Worm (Caenorhabditis elegans) whole organism, L4 larva: ENCODE results near the gene srh-218.

Experiments used
- F10B5.3 ChIP-seq: sonication (generic microtip); optimal IDR thresholded peaks from 2 replicates; lab custom pipeline; 2016; ENCODE audit warnings: mild to moderate bottlenecking, missing genetic modification characterization, missing compliant biosample characterization
- Y48G9A.11 ChIP-seq: fragments of 200-800 bp; sonication (Bioruptor generic); IDR thresholded peaks from 2 replicates; pipeline ENCODE4 v1.3.6; 2022; ENCODE audit warnings: missing genetic modification reagents, missing genetic modification characterization, missing compliant biosample characterization
- ZK337.2 ChIP-seq: fragments of 200-800 bp; sonication (Bioruptor generic); IDR thresholded peaks from 2 replicates; pipeline ENCODE4 v1.3.6; 2022; ENCODE audit warnings: missing genetic modification reagents, missing genetic modification characterization, missing compliant biosample characterization
- ZK546.5 ChIP-seq, 2 experiments: sonication (generic microtip); optimal IDR thresholded peaks; 2 replicates each; lab custom pipeline; 2017; ENCODE audit warnings: missing biosample characterization in 2 of 2, missing genetic modification characterization in 2 of 2
- aha-1 ChIP-seq: fragments of 150-350 bp; peaks from one replicate; lab custom pipeline; 2014; ENCODE audit warnings: missing biosample characterization, missing genetic modification characterization
- ama-1 ChIP-seq: fragments of 150-350 bp; optimal IDR thresholded peaks from 2 replicates; lab custom pipeline; 2014; ENCODE audit warnings: inconsistent platforms, mixed read lengths
- arid-1 ChIP-seq: fragments of 200-800 bp; sonication (Bioruptor generic); conservative IDR thresholded peaks from 2 replicates; pipeline ENCODE4 v1.3.6; 2022; ENCODE audit warnings: missing genetic modification reagents, missing genetic modification characterization, missing compliant biosample characterization
- ceh-20 ChIP-seq: fragments of 200-800 bp; sonication (Bioruptor generic); IDR thresholded peaks from 2 replicates; pipeline ENCODE4 v1.3.6; 2022; ENCODE audit warnings: missing genetic modification reagents, missing genetic modification characterization, missing compliant biosample characterization
- ceh-44 ChIP-seq: fragments of 200-800 bp; sonication (Bioruptor generic); IDR thresholded peaks from 2 replicates; pipeline ENCODE4 v1.3.6; 2022; ENCODE audit warnings: missing genetic modification reagents, missing genetic modification characterization, missing compliant biosample characterization
- ctbp-1 ChIP-seq: fragments of 200-800 bp; sonication (Bioruptor generic); IDR thresholded peaks from 2 replicates; pipeline ENCODE4 v1.3.6; 2022; ENCODE audit warnings: missing genetic modification reagents, missing genetic modification characterization, missing compliant biosample characterization
- daf-8 ChIP-seq: fragments of 200-800 bp; sonication (Bioruptor generic); IDR thresholded peaks from 2 replicates; pipeline ENCODE4 v1.3.6; 2022; ENCODE audit warnings: missing genetic modification characterization, missing compliant biosample characterization
- dmd-6 ChIP-seq: fragments of 200-800 bp; sonication (Bioruptor generic); IDR thresholded peaks from 2 replicates; pipeline ENCODE4 v1.3.6; 2022; ENCODE audit warnings: missing genetic modification reagents, missing genetic modification characterization, missing compliant biosample characterization
- dmd-9 ChIP-seq: fragments of 200-800 bp; sonication (Bioruptor generic); IDR thresholded peaks from 2 replicates; pipeline ENCODE4 v1.3.6; 2022; ENCODE audit warnings: missing genetic modification reagents, missing genetic modification characterization, missing compliant biosample characterization
- dpl-1 ChIP-seq: fragments of 150-350 bp; optimal IDR thresholded peaks from 2 replicates; lab custom pipeline; 2014; ENCODE audit warnings: missing biosample characterization, missing genetic modification reagents, missing genetic modification characterization
- hlh-30 ChIP-seq: sonication (generic microtip); optimal IDR thresholded peaks from 2 replicates; lab custom pipeline; 2017; ENCODE audit warnings: antibody characterized with exemption, mild to moderate bottlenecking, missing genetic modification characterization, missing compliant biosample characterization; ENCODE audit not compliant: insufficient read depth
- lim-7 ChIP-seq: fragments of 200-800 bp; sonication (Bioruptor generic); IDR thresholded peaks from 2 replicates; pipeline ENCODE4 v1.3.6; 2022; ENCODE audit warnings: missing genetic modification characterization, missing compliant biosample characterization
- lin-38 ChIP-seq: fragments of 200-800 bp; sonication (Bioruptor generic); IDR thresholded peaks from 2 replicates; pipeline ENCODE4 v1.3.6; 2022; ENCODE audit warnings: missing genetic modification reagents, missing genetic modification characterization, missing compliant biosample characterization
- lin-39 ChIP-seq: fragments of 150-350 bp; optimal IDR thresholded peaks from 2 replicates; lab custom pipeline; 2014; ENCODE audit warnings: missing biosample characterization, missing genetic modification reagents, missing genetic modification characterization
- madf-5 ChIP-seq, 2 experiments: fragments of 200-800 bp; sonication (Bioruptor generic); IDR thresholded peaks; 2 replicates each; pipeline ENCODE4 v1.3.6; 2022; ENCODE audit warnings: missing compliant biosample characterization in 2 of 2, missing genetic modification characterization in 2 of 2
- madf-9 ChIP-seq: fragments of 200-800 bp; sonication (Bioruptor generic); conservative IDR thresholded peaks from 2 replicates; pipeline ENCODE4 v1.3.6; 2022; ENCODE audit warnings: missing genetic modification reagents, missing genetic modification characterization, missing compliant biosample characterization
- mdt-29 ChIP-seq: fragments of 200-800 bp; sonication (Bioruptor generic); IDR thresholded peaks from 2 replicates; pipeline ENCODE4 v1.3.6; 2022; ENCODE audit warnings: missing genetic modification reagents, missing genetic modification characterization, missing compliant biosample characterization
- nhr-10 ChIP-seq: fragments of 150-350 bp; optimal IDR thresholded peaks from 2 replicates; lab custom pipeline; 2014; ENCODE audit warnings: missing biosample characterization, missing genetic modification characterization
- nhr-25 ChIP-seq: sonication (generic microtip); optimal IDR thresholded peaks from 2 replicates; lab custom pipeline; 2017; ENCODE audit warnings: missing genetic modification characterization, mild to moderate bottlenecking, missing compliant biosample characterization, antibody characterized with exemption, moderate library complexity, borderline replicate concordance; ENCODE audit not compliant: insufficient read depth
- nhr-28 ChIP-seq: fragments of 150-350 bp; optimal IDR thresholded peaks from 2 replicates; lab custom pipeline; 2014; ENCODE audit warnings: missing biosample characterization, missing genetic modification characterization
- nhr-77 ChIP-seq: fragments of 150-350 bp; optimal IDR thresholded peaks from 2 replicates; lab custom pipeline; 2014; ENCODE audit warnings: missing biosample characterization, missing genetic modification characterization
- php-3 ChIP-seq: fragments of 200-800 bp; sonication (Bioruptor generic); IDR thresholded peaks from 2 replicates; pipeline ENCODE4 v1.3.6; 2022; ENCODE audit warnings: missing genetic modification reagents, missing genetic modification characterization, missing compliant biosample characterization
- set-16 ChIP-seq: fragments of 200-800 bp; sonication (Bioruptor generic); IDR thresholded peaks from 2 replicates; pipeline ENCODE4 v1.3.6; 2022; ENCODE audit warnings: missing genetic modification reagents, missing genetic modification characterization, missing compliant biosample characterization
- skn-1 ChIP-seq: fragments of 150-350 bp; optimal IDR thresholded peaks from 2 replicates; lab custom pipeline; 2014; ENCODE audit warnings: missing biosample characterization, missing genetic modification characterization
- snpc-4 ChIP-seq: fragments of 150-350 bp; optimal IDR thresholded peaks from 2 replicates; lab custom pipeline; 2014; ENCODE audit warnings: missing biosample characterization, missing genetic modification characterization
- spr-1 ChIP-seq: sonication (generic microtip); optimal IDR thresholded peaks from 2 replicates; lab custom pipeline; 2016; ENCODE audit warnings: mild to moderate bottlenecking, missing genetic modification characterization, missing compliant biosample characterization
- tag-97 ChIP-seq: fragments of 200-800 bp; sonication (Bioruptor generic); IDR thresholded peaks from 2 replicates; pipeline ENCODE4 v1.3.6; 2022; ENCODE audit warnings: missing genetic modification characterization, missing compliant biosample characterization
- tra-1 ChIP-seq: fragments of 200-800 bp; sonication (Bioruptor generic); IDR thresholded peaks from 2 replicates; pipeline ENCODE4 v1.3.6; 2022; ENCODE audit warnings: missing genetic modification reagents, missing genetic modification characterization, missing compliant biosample characterization
- unc-130 ChIP-seq: sonication (generic microtip); optimal IDR thresholded peaks from 2 replicates; lab custom pipeline; 2016; ENCODE audit warnings: missing genetic modification reagents, missing genetic modification characterization, missing compliant biosample characterization
- unc-39 ChIP-seq: sonication (generic microtip); optimal IDR thresholded peaks from 2 replicates; lab custom pipeline; 2017; ENCODE audit warnings: missing biosample characterization, missing genetic modification characterization
- unc-62 ChIP-seq, 3 experiments: fragments of 150-350 bp in 1 of 3; sonication (generic microtip); optimal IDR thresholded peaks in 2 of 3; peaks in 1 of 3; 1 replicate in 1 of 3; 2 replicates in 2 of 3; lab custom pipeline; 2014 to 2017; ENCODE audit warnings: missing biosample characterization in 3 of 3, missing genetic modification characterization in 3 of 3, missing genetic modification reagents in 3 of 3, missing genotype in 1 of 3
- vab-7 ChIP-seq: fragments of 200-800 bp; sonication (Bioruptor generic); IDR thresholded peaks from 2 replicates; pipeline ENCODE4 v1.3.6; 2022; ENCODE audit warnings: missing genetic modification reagents, missing genetic modification characterization, missing compliant biosample characterization
- zag-1 ChIP-seq: fragments of 150-350 bp; optimal IDR thresholded peaks from 2 replicates; lab custom pipeline; 2014; ENCODE audit warnings: missing biosample characterization, missing genetic modification characterization
- zip-11 ChIP-seq: fragments of 200-800 bp; sonication (Bioruptor generic); IDR thresholded peaks from 2 replicates; pipeline ENCODE4 v1.3.6; 2022; ENCODE audit warnings: missing genetic modification characterization, missing compliant biosample characterization
- zip-2 ChIP-seq: fragments of 150-350 bp; optimal IDR thresholded peaks from 2 replicates; lab custom pipeline; 2014; ENCODE audit warnings: missing biosample characterization, missing genetic modification characterization

The srh-218 gene

DNA sequence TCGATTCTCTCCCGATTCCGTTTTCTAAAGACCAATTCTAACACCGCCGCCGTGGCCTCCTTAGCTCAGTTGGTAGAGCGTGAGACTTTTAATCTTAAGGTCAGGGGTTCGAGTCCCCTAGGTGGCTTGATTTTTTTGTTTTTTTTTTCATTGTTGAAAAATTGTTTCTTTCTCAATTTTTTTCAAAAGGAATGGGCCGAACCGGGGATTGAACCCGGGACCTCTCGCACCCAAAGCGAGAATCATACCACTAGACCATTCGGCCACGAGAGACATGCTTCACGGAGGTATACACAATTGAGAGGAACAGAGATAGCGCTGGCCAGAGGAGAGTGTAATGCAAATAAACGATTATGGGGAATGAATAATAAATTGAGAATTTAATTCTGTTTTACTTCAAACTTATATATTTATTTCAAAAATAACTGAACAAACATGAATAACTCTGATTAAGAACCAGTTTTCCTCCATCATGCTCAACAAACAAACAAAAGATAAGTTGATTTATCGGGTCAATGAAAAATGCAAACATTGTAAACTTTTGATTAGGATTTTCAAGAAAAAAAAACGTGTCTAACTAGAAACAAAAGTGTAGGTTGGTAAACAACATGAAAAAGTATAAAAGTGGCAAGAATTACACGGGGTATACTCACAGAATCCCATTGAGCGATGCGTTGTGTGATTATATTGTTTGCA, 28.6 kb upstream of the srh-218 start, which contains the start of gene pqn-71 (continued):
- TF ChIP-seq skn-1 (tag; lab: Kevin White, UChicago) (no peak), nhr-10 (no peak), hlh-30 (peak; percentile 91), lim-7 (GFP tag; lab: Robert Waterston, UW) (peak; percentile 92), dpl-1 (GFP tag; lab: Kevin White, UChicago) (peak; percentile 66), ceh-44 (peak; percentile 93), spr-1 (peak; percentile 95), zip-11 (GFP tag; lab: Robert Waterston, UW) (peak; percentile 85; the same call in 1 of the 2 replicates), ama-1 (lab: Kevin White, UChicago) (no peak), madf-5 (GFP tag; IDR thresholded peaks at IDR 0.05; lab: Robert Waterston, UW) (peak; percentile 94 to 95), snpc-4 (tag; lab: Kevin White, UChicago) (peak; percentile 27), ZK337.2 (GFP tag; lab: Robert Waterston, UW) (peak; percentile 60), nhr-28 (tag; lab: Kevin White, UChicago) (peak; percentile 74), daf-8 (GFP tag; lab: Robert Waterston, UW) (peak; percentile 63; the same call in 1 of the 2 replicates), lin-38 (GFP tag; lab: Robert Waterston, UW) (peak; percentile 89), tag-97 (GFP tag; lab: Robert Waterston, UW) (0 out of 2 replicates have a peak, but pooled peaks have one; percentile 41)

DNA sequence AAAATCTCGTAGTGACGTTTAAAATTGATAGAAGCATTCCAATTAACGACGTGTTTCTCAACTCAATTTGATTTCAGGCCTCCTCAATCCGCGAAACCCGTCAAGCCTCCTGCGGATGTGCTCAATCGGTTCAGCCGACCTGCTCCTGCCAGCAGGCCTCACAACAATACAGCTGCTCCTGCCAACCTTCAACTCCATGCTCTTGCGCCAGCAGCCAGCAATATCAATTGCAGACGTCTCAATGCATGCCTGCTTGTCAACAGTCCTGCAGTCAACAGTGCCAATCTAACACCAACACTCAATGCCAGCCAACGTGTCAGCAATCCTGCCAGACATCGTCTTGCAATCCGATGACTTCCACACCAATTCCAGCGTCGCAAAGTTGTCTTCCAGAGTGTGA, 27.8 kb upstream of the srh-218 start:
- TF ChIP-seq mdt-29: no peak
- peak; percentile 50; the same call in 1 of the 2 replicates for TF ChIP-seq set-16 (GFP tag; lab: Robert Waterston, UW)

DNA sequence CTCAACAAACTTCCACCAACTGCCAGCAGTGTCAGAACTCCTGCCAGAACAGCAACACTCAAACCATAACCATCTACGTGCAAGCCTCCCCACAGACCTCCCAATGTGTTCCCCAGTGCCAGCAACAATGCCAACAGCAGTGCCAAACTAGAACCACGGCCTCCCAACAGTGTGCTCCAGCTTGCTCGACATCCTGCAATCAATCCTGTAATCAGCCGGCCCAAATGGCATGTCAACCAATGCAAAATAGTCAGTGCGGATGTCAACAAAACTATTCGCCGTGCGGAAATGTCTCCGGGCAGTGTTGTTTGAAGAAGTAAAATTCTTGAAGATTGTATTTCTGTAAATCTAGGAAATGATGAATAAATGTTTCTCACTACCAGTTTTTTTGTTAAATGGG, 27.1 kb upstream of the srh-218 start:
- TF ChIP-seq set-16 (GFP tag; lab: Robert Waterston, UW) (no peak), snpc-4 (tag; lab: Kevin White, UChicago) (no peak), F10B5.3 (no peak), vab-7 (GFP tag; lab: Robert Waterston, UW) (no peak), zag-1 (tag; lab: Kevin White, UChicago) (no peak), ceh-20 (GFP tag; lab: Robert Waterston, UW) (no peak), ZK546.5 (tag; optimal IDR thresholded peaks at IDR 0.05; lab: Kevin White, UChicago) (no peak), hlh-30 (no peak), unc-130 (GFP tag; lab: Kevin White, UChicago) (no peak), ceh-44 (no peak), unc-62 (GFP tag; optimal IDR thresholded peaks at IDR 0.05 in 1 of 2; lab: Kevin White, UChicago) (peak in 1 of 2 experiments; percentile 84), unc-62 (tag; optimal IDR thresholded peaks at IDR 0.05; lab: Kevin White, UChicago) (no peak), dmd-6 (GFP tag; lab: Robert Waterston, UW) (no peak), madf-9 (GFP tag; lab: Robert Waterston, UW) (no peak), nhr-77 (tag; lab: Kevin White, UChicago) (no peak), tra-1 (GFP tag; lab: Robert Waterston, UW) (no peak), arid-1 (GFP tag; lab: Robert Waterston, UW) (no peak), aha-1 (tag; lab: Kevin White, UChicago) (peak; percentile 59)

DNA sequence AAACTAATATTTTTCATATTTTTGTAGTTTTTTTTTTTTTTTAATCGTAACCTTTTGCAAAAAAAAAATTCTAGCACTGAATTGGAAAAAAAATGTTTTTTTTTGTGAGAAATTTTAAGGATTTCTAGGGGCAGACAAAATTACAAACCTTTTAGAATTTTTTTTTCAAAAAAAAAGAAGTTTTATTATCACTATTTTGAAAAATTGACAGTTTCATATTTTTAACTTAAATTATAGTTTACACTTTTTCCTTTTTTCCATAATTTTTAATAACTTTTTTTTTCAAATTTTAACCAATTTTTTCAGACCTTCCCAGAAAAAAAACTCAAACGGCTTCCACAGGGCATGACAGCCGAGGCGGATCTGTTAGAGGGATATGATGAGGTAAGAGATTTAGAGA, 22.8 kb upstream of the srh-218 start, which contains the start of gene dpf-1:
Gene dpf-1, plus strand, starts transcription at position 301 of the 400 bp plus-strand sequence.
- TF ChIP-seq zip-2 (tag; lab: Kevin White, UChicago) (no peak), madf-9 (GFP tag; lab: Robert Waterston, UW) (no peak), Y48G9A.11 (GFP tag; lab: Robert Waterston, UW) (no peak), unc-62 (GFP tag; optimal IDR thresholded peaks at IDR 0.05 in 1 of 2; lab: Kevin White, UChicago) (no peak), unc-62 (tag; optimal IDR thresholded peaks at IDR 0.05; lab: Kevin White, UChicago) (no peak), dmd-9 (GFP tag; lab: Robert Waterston, UW) (no peak), lin-39 (no peak), nhr-77 (tag; lab: Kevin White, UChicago) (no peak), php-3 (GFP tag; lab: Robert Waterston, UW) (no peak), nhr-25 (tag; lab: Kevin White, UChicago) (no peak), unc-39 (tag; lab: Kevin White, UChicago) (no peak), ctbp-1 (GFP tag; lab: Robert Waterston, UW) (no peak), skn-1 (tag; lab: Kevin White, UChicago) (no peak)
